Worm (Caenorhabditis elegans) whole organism, L2 larva: ENCODE measurements around the gene F49C12.15.

Experiments
- lin-39 ChIP-seq: fragments of 150-350 bp; optimal IDR thresholded peaks from 2 replicates; lab custom pipeline; 2014; ENCODE audit warnings: missing biosample characterization, missing genetic modification reagents, missing genetic modification characterization
- mab-5 ChIP-seq: fragments of 150-350 bp; optimal IDR thresholded peaks from 2 replicates; lab custom pipeline; 2014; ENCODE audit warnings: missing biosample characterization, missing genetic modification characterization
- nhr-129 ChIP-seq: fragments of 150-350 bp; optimal IDR thresholded peaks from 2 replicates; lab custom pipeline; 2014; ENCODE audit warnings: missing biosample characterization, missing genetic modification characterization
- nhr-237 ChIP-seq: fragments of 150-350 bp; optimal IDR thresholded peaks from 2 replicates; lab custom pipeline; 2014; ENCODE audit warnings: missing biosample characterization, missing genetic modification characterization
- nhr-25 ChIP-seq: fragments of 150-350 bp; sonication (generic microtip); optimal IDR thresholded peaks from 3 replicates; lab custom pipeline; 2014; ENCODE audit warnings: missing biosample characterization, missing genetic modification characterization

- TF ChIP-seq lin-39 (tag; lab: Kevin White, UChicago) (no peak), nhr-237 (tag; lab: Kevin White, UChicago) (no peak), nhr-129 (no peak), nhr-25 (tag; lab: Kevin White, UChicago) (no peak), mab-5 (tag; lab: Kevin White, UChicago) (no peak)
Observed at ce11 chrIV:9318147-9318546, 6.1 kb upstream of the F49C12.15 start.
